Fruit fly (Drosophila melanogaster): ENCODE measurements around the gene Myt1.

DNA sequence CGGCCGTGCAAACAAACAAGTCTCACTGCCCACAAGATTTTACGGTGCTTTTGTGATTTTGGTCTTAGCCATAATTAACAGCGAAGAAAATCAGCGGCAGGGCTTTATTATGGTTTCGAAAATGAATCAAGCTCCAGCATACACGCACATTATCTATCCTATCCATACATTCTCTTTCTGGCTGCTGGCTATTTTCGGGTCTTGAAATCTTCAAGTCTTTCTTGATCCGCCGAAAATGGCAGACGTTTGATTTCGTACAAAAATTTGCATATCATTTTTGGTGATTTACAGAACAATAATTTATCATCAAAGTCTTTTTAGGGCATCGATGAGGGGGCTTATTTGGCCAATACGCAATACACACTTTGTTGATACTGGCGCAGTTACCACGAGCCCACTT lies 9.4 kb upstream of the Myt1 start:
- TF ChIP-seq kay (GFP tag; ENCODE audit: borderline replicate concordance) (no peak), CG7045 (GFP tag; optimal IDR thresholded peaks at IDR 0.05) (no peak), bab1 (GFP tag; optimal IDR thresholded peaks at IDR 0.05) (no peak), CG14711 (tag; optimal IDR thresholded peaks at IDR 0.05) (no peak), Mnt (GFP tag; optimal IDR thresholded peaks at IDR 0.05) (no peak), ovo (GFP tag; optimal IDR thresholded peaks at IDR 0.05) (no peak), CG1620 (GFP tag; optimal IDR thresholded peaks at IDR 0.05) (no peak), cnc (optimal IDR thresholded peaks at IDR 0.05) (no peak)
